Fruit fly (Drosophila melanogaster) whole organism, adult: ENCODE measurements around the gene tal-1A.

Experiments
- CG12768 ChIP-seq: fragments of 200-800 bp; sonication (Bioruptor generic); optimal IDR thresholded peaks from 2 replicates; lab custom pipeline; 2017; ENCODE audit warnings: missing biosample characterization, missing genetic modification characterization, mild to moderate bottlenecking, moderate library complexity, missing genetic modification reagents
- CG1620 ChIP-seq: fragments of 200-800 bp; sonication (Bioruptor generic); optimal IDR thresholded peaks from 2 replicates; lab custom pipeline; 2016; ENCODE audit warnings: missing biosample characterization, missing genetic modification characterization
- CG33017 ChIP-seq: fragments of 200-800 bp; sonication (Bioruptor generic); optimal IDR thresholded peaks from 2 replicates; lab custom pipeline; 2018; ENCODE audit warnings: missing biosample characterization, mild to moderate bottlenecking, missing genetic modification characterization, moderate library complexity
- CG7045 ChIP-seq: fragments of 200-800 bp; sonication (Bioruptor generic); optimal IDR thresholded peaks from 2 replicates; lab custom pipeline; 2017; ENCODE audit warnings: missing biosample characterization, mild to moderate bottlenecking, missing genetic modification characterization
- Clk ChIP-seq: fragments of 200-800 bp; sonication (Bioruptor generic); optimal IDR thresholded peaks from 2 replicates; lab custom pipeline; 2017; ENCODE audit warnings: missing biosample characterization, missing genetic modification characterization
- Mnt ChIP-seq: fragments of 200-800 bp; sonication (Bioruptor generic); optimal IDR thresholded peaks from 2 replicates; lab custom pipeline; 2016; ENCODE audit warnings: missing biosample characterization, mild to moderate bottlenecking, missing genetic modification characterization
- bab1 ChIP-seq: fragments of 200-800 bp; sonication (Bioruptor generic); optimal IDR thresholded peaks from 3 replicates; lab custom pipeline; 2019; ENCODE audit warnings: missing biosample characterization, mild to moderate bottlenecking, missing genetic modification characterization, moderate library complexity
- cic ChIP-seq: fragments of 200-800 bp; sonication (Bioruptor generic); optimal IDR thresholded peaks from 2 replicates; lab custom pipeline; 2017; ENCODE audit warnings: missing biosample characterization, mild to moderate bottlenecking, missing genetic modification characterization, moderate library complexity
- cnc ChIP-seq, 2 experiments: fragments of >200 bp; optimal IDR thresholded peaks; 2 replicates each; lab custom pipeline; 2017
- kay ChIP-seq: fragments of 200-800 bp; sonication (Bioruptor generic); peaks from one replicate; lab custom pipeline; 2016; ENCODE audit warnings: missing biosample characterization, missing genetic modification characterization, borderline replicate concordance
- ovo ChIP-seq: fragments of 200-800 bp; sonication (Bioruptor generic); optimal IDR thresholded peaks from 2 replicates; lab custom pipeline; 2016; ENCODE audit warnings: missing biosample characterization, missing genetic modification characterization
- toe ChIP-seq: fragments of 200-800 bp; sonication (Bioruptor generic); optimal IDR thresholded peaks from 2 replicates; lab custom pipeline; 2016; ENCODE audit warnings: missing biosample characterization, missing genetic modification characterization

DNA sequence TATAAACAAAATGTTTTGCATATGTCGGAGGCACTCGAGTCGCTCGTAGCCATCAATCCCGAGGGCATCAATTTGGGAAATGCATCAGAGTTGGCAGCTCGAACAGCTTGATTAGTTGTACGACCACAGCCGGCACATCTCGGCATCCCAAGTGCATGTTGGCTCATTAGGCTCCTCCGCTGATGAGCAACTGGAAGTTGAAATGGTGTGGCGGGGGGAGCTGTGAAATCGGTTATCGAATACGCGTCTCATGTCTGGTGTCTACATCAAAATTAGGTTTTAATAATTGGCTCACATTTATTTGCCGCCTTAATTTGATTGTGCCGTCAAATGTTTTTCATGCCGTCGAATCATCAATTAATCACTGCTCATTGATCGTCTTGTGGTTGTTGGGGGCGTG is 46.3 kb downstream of the tal-1A start:
- TF ChIP-seq ovo (GFP tag; lab: Kevin White, UChicago) (no peak), CG33017 (no peak), Mnt (GFP tag; lab: Kevin White, UChicago) (no peak), kay (no peak), toe (GFP tag; lab: Kevin White, UChicago) (no peak), cic (GFP tag; lab: Kevin White, UChicago) (no peak), bab1 (GFP tag; lab: Kevin White, UChicago) (no peak), CG7045 (no peak), CG12768 (GFP tag; lab: Kevin White, UChicago) (no peak), cnc (optimal IDR thresholded peaks at IDR 0.05; lab: Kevin White, UChicago) (no peak), CG1620 (GFP tag; lab: Kevin White, UChicago) (no peak), Clk (GFP tag; lab: Kevin White, UChicago) (no peak)
